Worm (Caenorhabditis elegans) whole organism, L3 larva: ENCODE results near the gene msp-59.
A peak's percentile ranks its signal among the peaks of the same experiment; 100 is the strongest.

Experiments
- ama-1 ChIP-seq: fragments of 150-350 bp; optimal IDR thresholded peaks from 2 replicates; lab custom pipeline; 2018
- snpc-4 ChIP-seq: fragments of 150-350 bp; optimal IDR thresholded peaks from 2 replicates; lab custom pipeline; 2014; ENCODE audit warnings: missing biosample characterization, missing genetic modification characterization

Gene msp-59

DNA sequence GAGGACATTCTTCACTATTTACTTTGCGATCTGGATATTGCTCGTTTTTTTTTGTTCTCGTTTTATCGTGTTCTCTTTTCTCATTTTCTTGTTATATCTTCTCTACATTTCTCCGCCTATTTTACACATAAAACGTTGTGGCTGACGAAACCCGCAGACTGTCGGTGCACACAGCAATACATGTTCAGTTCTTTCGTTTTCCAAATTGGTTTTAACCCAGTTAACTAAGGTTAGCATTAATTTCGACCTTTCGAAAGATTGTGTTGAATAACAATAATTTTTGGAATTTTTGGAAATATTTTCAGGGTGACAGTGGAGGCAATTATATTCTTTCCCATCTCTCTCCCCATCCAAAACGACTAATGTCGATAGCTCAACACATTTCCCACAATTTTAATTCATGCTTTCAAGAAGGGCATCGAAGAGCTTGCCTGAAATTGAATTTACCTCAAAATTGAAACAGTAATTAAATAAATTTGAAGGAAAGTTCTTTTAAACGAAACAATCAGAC is 48.2 kb downstream of the msp-59 start:
- TF ChIP-seq snpc-4 (peak; percentile 15), ama-1 (lab: Kevin White, UChicago) (peak; percentile 70)
